Worm (Caenorhabditis elegans) whole organism, L2 larva: ENCODE results near the gene lin-31.

Experiments
- ZK546.5 ChIP-seq: sonication (generic microtip); optimal IDR thresholded peaks from 2 replicates; lab custom pipeline; 2017; ENCODE audit warnings: missing biosample characterization, missing genetic modification characterization
- ama-1 ChIP-seq: fragments of 150-350 bp; optimal IDR thresholded peaks from 2 replicates; lab custom pipeline; 2018; ENCODE audit warnings: inconsistent platforms
- ceh-82 ChIP-seq: fragments of 150-350 bp; optimal IDR thresholded peaks from 2 replicates; lab custom pipeline; 2014; ENCODE audit warnings: missing biosample characterization, missing genetic modification characterization
- elt-3 ChIP-seq: sonication (generic microtip); optimal IDR thresholded peaks from 2 replicates; lab custom pipeline; 2017; ENCODE audit warnings: missing biosample characterization, missing genetic modification characterization
- fos-1 ChIP-seq: fragments of 150-350 bp; optimal IDR thresholded peaks from 2 replicates; lab custom pipeline; 2014; ENCODE audit warnings: missing biosample characterization, missing genetic modification characterization
- gmeb-1 ChIP-seq: fragments of 150-350 bp; optimal IDR thresholded peaks from 2 replicates; lab custom pipeline; 2014; ENCODE audit warnings: missing biosample characterization, missing genetic modification characterization
- lin-13 ChIP-seq: fragments of 150-350 bp; optimal IDR thresholded peaks from 2 replicates; lab custom pipeline; 2014; ENCODE audit warnings: missing biosample characterization, missing genetic modification reagents, missing genetic modification characterization
- nhr-11 ChIP-seq: fragments of 150-350 bp; optimal IDR thresholded peaks from 2 replicates; lab custom pipeline; 2014; ENCODE audit warnings: missing biosample characterization, missing genetic modification characterization
- nhr-77 ChIP-seq: fragments of 150-350 bp; optimal IDR thresholded peaks from 2 replicates; lab custom pipeline; 2014; ENCODE audit warnings: missing biosample characterization, missing genetic modification characterization
- sma-3 ChIP-seq: sonication (generic microtip); optimal IDR thresholded peaks from 2 replicates; lab custom pipeline; 2016; ENCODE audit warnings: missing genetic modification reagents, missing genetic modification characterization, missing compliant biosample characterization

- TF ChIP-seq fos-1 (tag; lab: Kevin White, UChicago): no peak
- no peak for TF ChIP-seq ceh-82
- no peak for TF ChIP-seq nhr-77 (tag; lab: Kevin White, UChicago)
- no peak for TF ChIP-seq gmeb-1
- TF ChIP-seq sma-3 (GFP tag; lab: Kevin White, UChicago): no peak
- no peak for TF ChIP-seq nhr-11 (tag; lab: Kevin White, UChicago)
- no peak for TF ChIP-seq elt-3
- no peak for TF ChIP-seq lin-13 (GFP tag; lab: Kevin White, UChicago)
- TF ChIP-seq ZK546.5: no peak
- no peak for TF ChIP-seq ama-1 (lab: Kevin White, UChicago)
These were observed 2.0 kb upstream of the lin-31 start for ce11 chrII:3980373-3980772.
